Worm (Caenorhabditis elegans) whole organism, L4/young adult: ENCODE data around the gene pes-4.

Source experiments
- W03F9.2 ChIP-seq: fragments of 150-350 bp; optimal IDR thresholded peaks from 2 replicates; lab custom pipeline; 2014; ENCODE audit warnings: missing biosample characterization, missing genetic modification characterization
- him-1 ChIP-seq: sonication (generic microtip); optimal IDR thresholded peaks from 2 replicates; lab custom pipeline; 2016; ENCODE audit warnings: missing genotype, missing genetic modification reagents, missing genetic modification characterization, missing compliant biosample characterization

ce11 chrIII:1193326-1193862 lies 36.7 kb downstream of the pes-4 start, which contains the start of gene Y119D3B.14:
- TF ChIP-seq him-1: no peak
- no peak for TF ChIP-seq W03F9.2
